Fruit fly (Drosophila melanogaster) whole organism, pupa: ENCODE measurements around the gene CG11768.

Source experiments
- CG10348 ChIP-seq: fragments of 200-800 bp; sonication (Bioruptor generic); IDR thresholded peaks from 2 replicates; pipeline ENCODE4 v1.3.6; 2022; ENCODE audit warnings: missing biosample characterization, missing genetic modification characterization
- CG12605 ChIP-seq: fragments of 200-800 bp; sonication (Bioruptor generic); IDR thresholded peaks from 2 replicates; pipeline ENCODE4 v1.3.6; 2022; ENCODE audit warnings: missing biosample characterization, missing genetic modification characterization
- CG13204 ChIP-seq: fragments of 200-800 bp; sonication (Bioruptor generic); optimal IDR thresholded peaks from 2 replicates; lab custom pipeline; 2018; ENCODE audit warnings: missing biosample characterization, mild to moderate bottlenecking, missing genetic modification characterization, moderate library complexity
- CG14655 ChIP-seq: fragments of 200-800 bp; sonication (Bioruptor generic); optimal IDR thresholded peaks from 3 replicates; lab custom pipeline; 2017; ENCODE audit warnings: mild to moderate bottlenecking, missing biosample characterization, missing genetic modification reagents, missing genetic modification characterization
- CG15710 ChIP-seq: fragments of 200-800 bp; sonication (Bioruptor generic); optimal IDR thresholded peaks from 2 replicates; lab custom pipeline; 2018; ENCODE audit warnings: missing biosample characterization, mild to moderate bottlenecking, missing genetic modification characterization, moderate library complexity
- CG17806 ChIP-seq: fragments of 200-800 bp; sonication (Bioruptor generic); optimal IDR thresholded peaks from 2 replicates; lab custom pipeline; 2018; ENCODE audit warnings: missing biosample characterization, mild to moderate bottlenecking, missing genetic modification characterization, moderate library complexity
- CG32121 ChIP-seq: fragments of 200-800 bp; sonication (Bioruptor generic); IDR thresholded peaks from 2 replicates; pipeline ENCODE4 v1.3.6; 2022; ENCODE audit warnings: missing biosample characterization, missing genetic modification characterization
- CG34367 ChIP-seq: fragments of 200-800 bp; sonication (Bioruptor generic); optimal IDR thresholded peaks from 2 replicates; lab custom pipeline; 2018; ENCODE audit warnings: missing biosample characterization, mild to moderate bottlenecking, missing genetic modification characterization
- CG4496 ChIP-seq: fragments of 200-800 bp; sonication (Bioruptor generic); IDR thresholded peaks from 3 replicates; pipeline ENCODE4 v1.3.6; 2022; ENCODE audit warnings: missing biosample characterization, missing genetic modification characterization
- CG8159 ChIP-seq: fragments of 200-800 bp; sonication (Bioruptor generic); optimal IDR thresholded peaks from 3 replicates; lab custom pipeline; 2018; ENCODE audit warnings: missing biosample characterization, mild to moderate bottlenecking, missing genetic modification characterization, moderate library complexity
- CG8301 ChIP-seq: fragments of 200-800 bp; sonication (Bioruptor generic); optimal IDR thresholded peaks from 2 replicates; lab custom pipeline; 2018; ENCODE audit warnings: missing biosample characterization, mild to moderate bottlenecking, missing genetic modification characterization
- CG9948 ChIP-seq: fragments of 200-800 bp; sonication (Bioruptor generic); optimal IDR thresholded peaks from 2 replicates; lab custom pipeline; 2018; ENCODE audit warnings: missing biosample characterization, mild to moderate bottlenecking, missing genetic modification characterization, moderate library complexity
- D1 ChIP-seq: fragments of 200-800 bp; sonication (Bioruptor generic); optimal IDR thresholded peaks from 2 replicates; lab custom pipeline; 2018; ENCODE audit warnings: missing biosample characterization, mild to moderate bottlenecking, missing genetic modification characterization, moderate library complexity
- EcR ChIP-seq: fragments of 200-800 bp; sonication (Bioruptor generic); optimal IDR thresholded peaks from 3 replicates; lab custom pipeline; 2019; ENCODE audit warnings: missing biosample characterization, missing genetic modification characterization, mild to moderate bottlenecking, moderate library complexity, missing genetic modification reagents
- Ets98B ChIP-seq: fragments of 200-800 bp; sonication (Bioruptor generic); IDR thresholded peaks from 2 replicates; pipeline ENCODE4 v1.3.6; 2022; ENCODE audit warnings: missing biosample characterization, missing genetic modification characterization
- Pif1A ChIP-seq: fragments of 200-800 bp; sonication (Bioruptor generic); optimal IDR thresholded peaks from 3 replicates; lab custom pipeline; 2016; ENCODE audit warnings: missing biosample characterization, missing genetic modification characterization
- Pif1B ChIP-seq: fragments of 200-800 bp; sonication (Bioruptor generic); optimal IDR thresholded peaks from 3 replicates; lab custom pipeline; 2016; ENCODE audit warnings: missing biosample characterization, missing genetic modification characterization
- Snoo ChIP-seq: fragments of 200-800 bp; sonication (Bioruptor generic); optimal IDR thresholded peaks from 3 replicates; lab custom pipeline; 2017; ENCODE audit warnings: missing biosample characterization, mild to moderate bottlenecking, missing genetic modification characterization, inconsistent platforms
- fd96Ca ChIP-seq: fragments of 200-800 bp; sonication (Bioruptor generic); IDR thresholded peaks from 3 replicates; pipeline ENCODE4 v1.3.6; 2022; ENCODE audit warnings: missing biosample characterization, missing genetic modification characterization
- gl ChIP-seq: fragments of 200-800 bp; sonication (Bioruptor generic); optimal IDR thresholded peaks from 2 replicates; lab custom pipeline; 2018; ENCODE audit warnings: missing biosample characterization, mild to moderate bottlenecking, missing genetic modification characterization
- rn ChIP-seq: fragments of 200-800 bp; sonication (Bioruptor generic); IDR thresholded peaks from 2 replicates; pipeline ENCODE4 v1.3.6; 2022; ENCODE audit warnings: missing biosample characterization, missing genetic modification characterization

Gene CG11768

DNA sequence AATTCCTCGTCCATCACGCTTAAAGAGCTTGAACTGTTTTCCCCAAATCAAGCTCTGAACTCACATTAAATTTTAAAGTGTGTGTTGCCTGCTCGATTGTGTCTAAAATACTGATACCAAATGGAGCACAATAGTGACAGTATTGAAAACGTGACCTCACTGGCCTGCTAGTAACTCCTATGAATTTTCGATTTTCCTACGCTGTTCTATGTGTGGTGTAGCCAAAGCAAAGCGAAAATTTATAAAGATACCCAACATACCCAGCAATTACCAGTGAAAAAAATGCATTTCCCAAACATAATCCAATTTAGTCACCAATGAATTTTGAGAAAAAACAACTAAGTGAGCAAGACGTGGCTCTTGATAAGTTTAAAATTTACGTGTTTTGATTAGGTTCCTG lies 11.8 kb upstream of the CG11768 start, which contains the start of gene CG33191:
Gene CG33191 (minus strand): TSS at position 101 of the 400 bp plus-strand sequence.
- TF ChIP-seq Pif1B (GFP tag; lab: Kevin White, UChicago) (no peak), CG9948 (tag; lab: Kevin White, UChicago) (no peak), CG14655 (GFP tag; lab: Kevin White, UChicago) (no peak), CG34367 (tag; lab: Kevin White, UChicago) (no peak), Ets98B (no peak), CG12605 (GFP tag; lab: Robert Waterston, UW) (no peak), CG8159 (tag; lab: Kevin White, UChicago) (no peak), Pif1A (GFP tag; lab: Kevin White, UChicago) (no peak), CG13204 (GFP tag; lab: Kevin White, UChicago) (no peak), CG10348 (GFP tag; lab: Robert Waterston, UW) (no peak), fd96Ca (GFP tag; lab: Robert Waterston, UW) (no peak), CG8301 (no peak), Snoo (tag; lab: Kevin White, UChicago) (no peak), gl (tag; lab: Kevin White, UChicago) (no peak), CG4496 (no peak), rn (GFP tag; lab: Robert Waterston, UW) (no peak), CG15710 (tag; lab: Kevin White, UChicago) (no peak), EcR (no peak)
- TF ChIP-seq, all 21 proteins: peak for 0

DNA sequence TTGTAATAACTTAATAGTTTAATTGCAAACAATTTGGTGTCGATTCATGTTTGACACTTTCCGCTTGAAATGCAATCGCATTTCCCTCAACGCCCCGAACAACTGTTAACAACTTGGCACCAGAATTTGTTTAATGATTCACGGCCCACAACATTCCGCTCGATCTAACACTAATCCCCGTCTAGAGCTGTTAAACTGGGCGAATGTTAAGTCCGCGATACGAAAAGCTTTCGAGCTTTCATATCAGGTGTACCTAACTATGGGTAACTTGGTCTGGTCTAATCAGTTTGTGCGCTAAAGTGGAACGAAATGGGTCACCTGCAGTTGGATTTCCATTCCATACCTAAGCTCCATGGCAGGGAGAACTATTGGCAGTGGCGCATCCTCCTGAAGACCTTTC lies 5.1 kb upstream of the CG11768 start, which contains the start of gene CG34301:
Gene CG34301 (plus strand): TSS at position 301 of the 400 bp plus-strand sequence.
- TF ChIP-seq CG32121 (GFP tag; lab: Robert Waterston, UW): no peak
- no peak for TF ChIP-seq CG4496
- no peak for TF ChIP-seq CG10348 (GFP tag; lab: Robert Waterston, UW)
- TF ChIP-seq CG34367 (tag; lab: Kevin White, UChicago): no peak
- TF ChIP-seq Snoo (tag; lab: Kevin White, UChicago): no peak
- no peak for TF ChIP-seq CG8301
- no peak for TF ChIP-seq CG15710 (tag; lab: Kevin White, UChicago)
- no peak for TF ChIP-seq CG8159 (tag; lab: Kevin White, UChicago)
- TF ChIP-seq CG13204 (GFP tag; lab: Kevin White, UChicago): no peak
- TF ChIP-seq CG14655 (GFP tag; lab: Kevin White, UChicago): no peak
- TF ChIP-seq CG9948 (tag; lab: Kevin White, UChicago): no peak

DNA sequence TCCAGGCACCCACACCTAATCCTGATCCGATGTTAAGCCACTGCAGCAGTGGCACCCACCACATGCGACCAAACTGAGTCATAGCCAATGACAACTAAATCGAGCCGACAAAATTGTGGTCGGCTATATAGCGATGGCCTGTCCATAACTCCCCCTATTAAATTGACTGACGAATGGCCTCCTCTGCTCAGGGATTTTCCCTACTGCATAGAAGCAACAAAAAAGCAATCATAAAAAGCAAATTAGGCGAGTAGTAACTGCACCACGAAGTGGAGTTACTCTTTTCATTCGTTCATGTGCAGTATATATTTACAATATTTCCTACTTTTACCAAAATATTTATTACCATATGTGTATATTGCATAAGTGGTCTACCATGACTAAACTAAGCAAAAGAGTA lies 4.6 kb upstream of the CG11768 start, which contains the start of gene CG13318:
Gene CG13318 (minus strand): TSS at position 101 of the 400 bp plus-strand sequence.
- no peak for TF ChIP-seq CG15710 (tag; lab: Kevin White, UChicago)
- TF ChIP-seq EcR: no peak
- no peak for TF ChIP-seq CG13204 (GFP tag; lab: Kevin White, UChicago)

DNA sequence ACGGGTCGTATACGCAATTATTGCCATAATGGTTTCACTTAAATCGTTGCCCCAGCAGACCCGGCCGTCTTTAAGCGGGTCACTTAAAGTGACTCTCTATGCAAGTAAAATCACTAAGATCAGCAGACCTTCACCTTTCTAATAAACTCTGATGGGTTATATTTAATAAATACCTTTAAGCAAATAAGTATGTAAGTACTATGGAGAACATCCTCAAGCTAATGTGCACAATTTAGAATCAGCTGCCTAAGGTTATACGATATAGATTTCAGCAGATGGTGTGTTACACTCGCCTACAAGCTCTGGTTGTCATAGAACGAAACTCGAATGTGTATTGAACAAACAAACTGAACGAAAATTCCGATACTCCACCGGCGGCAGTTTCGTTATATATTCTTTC lies 1.1 kb upstream of the CG11768 start, which contains the start of gene CG8236:
Gene CG8236 (plus strand): TSS at position 301 of the 400 bp plus-strand sequence.
- TF ChIP-seq CG17806 (tag; lab: Kevin White, UChicago) (no peak), gl (tag; lab: Kevin White, UChicago) (no peak), fd96Ca (GFP tag; lab: Robert Waterston, UW) (no peak), rn (GFP tag; lab: Robert Waterston, UW) (no peak), CG8301 (no peak), CG32121 (GFP tag; lab: Robert Waterston, UW) (no peak), Pif1B (GFP tag; lab: Kevin White, UChicago) (no peak), CG8159 (tag; lab: Kevin White, UChicago) (no peak), CG9948 (tag; lab: Kevin White, UChicago) (no peak), Ets98B (no peak), Snoo (tag; lab: Kevin White, UChicago) (no peak), Pif1A (GFP tag; lab: Kevin White, UChicago) (no peak), CG12605 (GFP tag; lab: Robert Waterston, UW) (no peak)

DNA sequence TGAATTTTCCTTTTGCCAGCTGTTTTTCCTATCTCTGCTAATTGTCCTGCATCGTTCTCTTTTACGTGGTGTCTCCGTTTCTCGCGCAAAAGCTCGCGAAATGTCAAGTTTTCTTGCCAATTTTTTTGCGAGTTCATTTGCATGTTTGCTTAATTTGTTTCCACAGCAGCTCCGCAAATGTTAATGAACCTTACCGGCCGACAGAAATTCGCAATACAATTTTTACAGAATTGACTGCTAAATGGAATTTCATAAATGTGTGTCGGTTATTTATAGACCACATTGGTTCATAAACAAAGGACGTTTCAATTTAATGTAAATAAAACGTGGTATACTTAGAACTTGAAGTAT lies 19.2 kb downstream of the CG11768 start:
- no peak for TF ChIP-seq CG13204 (GFP tag; lab: Kevin White, UChicago)
- TF ChIP-seq CG34367 (tag; lab: Kevin White, UChicago): no peak
- TF ChIP-seq CG15710 (tag; lab: Kevin White, UChicago): no peak
- TF ChIP-seq CG12605 (GFP tag; lab: Robert Waterston, UW): no peak

DNA sequence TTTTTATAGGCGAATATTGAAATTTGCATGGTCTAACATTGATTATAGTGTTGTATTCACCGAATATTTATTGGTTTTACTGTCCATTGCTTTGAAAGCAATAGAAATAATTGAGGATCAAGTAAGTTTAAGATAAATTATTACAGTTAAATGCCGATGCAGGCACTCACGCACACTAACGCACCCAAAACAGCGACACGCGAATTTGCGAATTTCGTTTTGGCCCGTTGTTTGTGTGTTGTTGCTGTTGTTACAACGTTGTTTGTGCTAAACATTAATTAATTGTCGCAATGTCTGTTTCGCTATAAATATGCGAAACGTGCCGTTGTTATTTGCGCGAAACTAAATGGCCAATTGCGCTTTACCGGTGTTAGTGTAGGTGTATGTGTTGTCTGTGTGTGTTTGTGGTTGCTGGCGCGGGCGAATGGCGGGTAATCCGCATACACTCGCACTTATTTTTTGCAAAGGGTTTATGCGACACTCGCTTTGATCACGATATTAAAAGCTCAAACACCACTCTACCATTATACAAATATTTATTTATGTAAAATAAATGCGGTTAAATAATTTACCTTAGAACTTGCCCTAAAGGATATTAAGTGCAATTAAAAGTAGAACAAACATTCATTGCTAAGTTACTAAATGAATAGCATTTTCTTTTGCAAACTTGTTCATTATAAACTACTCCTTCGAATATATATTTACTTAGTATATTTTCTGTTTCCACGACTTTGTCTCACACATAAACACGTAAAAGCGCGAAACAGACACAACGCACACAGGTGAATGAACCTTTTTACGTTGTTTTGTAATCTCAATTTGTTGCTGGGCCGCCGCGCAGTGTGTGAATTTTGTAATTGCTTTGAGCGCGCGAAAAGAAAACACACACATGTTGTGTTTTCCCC lies 19.9 kb downstream of the CG11768 start:
- TF ChIP-seq Ets98B (peak; percentile 68), CG12605 (GFP tag; lab: Robert Waterston, UW) (peak; percentile 42; the same call in 1 of the 2 replicates), fd96Ca (GFP tag; lab: Robert Waterston, UW) (peak; percentile 58; the same call in 2 of the 3 replicates), Snoo (tag; lab: Kevin White, UChicago) (peak; percentile 83), CG15710 (tag; lab: Kevin White, UChicago) (peak; percentile 77), Pif1B (GFP tag; lab: Kevin White, UChicago) (peak; percentile 94), Pif1A (GFP tag; lab: Kevin White, UChicago) (peak; percentile 96), CG14655 (GFP tag; lab: Kevin White, UChicago) (peak; percentile 77), CG13204 (GFP tag; lab: Kevin White, UChicago) (peak; percentile 40), CG4496 (peak; percentile 75; the same call in 2 of the 3 replicates), D1 (peak; percentile 32), CG10348 (GFP tag; lab: Robert Waterston, UW) (0 out of 2 replicates have a peak, but pooled peaks have one; percentile 40), gl (tag; lab: Kevin White, UChicago) (peak; percentile 1), CG17806 (tag; lab: Kevin White, UChicago) (peak; percentile 64), CG32121 (GFP tag; lab: Robert Waterston, UW) (peak; percentile 83), CG8159 (tag; lab: Kevin White, UChicago) (peak; percentile 79), CG34367 (tag; lab: Kevin White, UChicago) (peak; percentile 71), EcR (peak; percentile 94), rn (GFP tag; lab: Robert Waterston, UW) (peak; percentile 40), CG8301 (peak; percentile 72), CG9948 (tag; lab: Kevin White, UChicago) (no peak)
- TF ChIP-seq, all 21 proteins: peak for 20
